Fruit fly (Drosophila melanogaster): Measurements from ENCODE around the gene CG31431.

dm6 chr3R:21839636-21840035 is 30.8 kb upstream of the CG31431 start:
- TF ChIP-seq CG6792 (GFP tag; optimal IDR thresholded peaks at IDR 0.05) (peak; percentile 12), CG11294 (GFP tag; IDR thresholded peaks at IDR 0.05) (no peak), CG9139 (GFP tag; optimal IDR thresholded peaks at IDR 0.05) (peak; percentile 69), Hr39 (GFP tag; optimal IDR thresholded peaks at IDR 0.05) (no peak), Hr38 (GFP tag; optimal IDR thresholded peaks at IDR 0.05) (no peak), lz (GFP tag; optimal IDR thresholded peaks at IDR 0.05) (no peak), CG31627 (GFP tag; optimal IDR thresholded peaks at IDR 0.05) (peak; percentile 23), topi (GFP tag; optimal IDR thresholded peaks at IDR 0.05) (peak; percentile 45)

Data from whole organism, prepupa.